Fruit fly (Drosophila melanogaster) whole organism, embryonic: Measurements from ENCODE around the gene CG43121.
A peak's percentile ranks its signal among the peaks of the same experiment; 100 is the strongest.

Experiments used
- Ada2b ChIP-seq: fragments of 200-800 bp; sonication (Bioruptor generic); IDR thresholded peaks from 2 replicates; pipeline ENCODE4 v1.3.6; 2022; ENCODE audit warnings: missing biosample characterization, missing genetic modification characterization
- Bdp1 ChIP-seq: fragments of 200-800 bp; sonication (Bioruptor generic); optimal IDR thresholded peaks from 3 replicates; lab custom pipeline; 2016; ENCODE audit warnings: missing biosample characterization, missing genetic modification characterization
- CG10366 ChIP-seq: fragments of 200-800 bp; sonication (Bioruptor generic); IDR thresholded peaks from 2 replicates; pipeline ENCODE4 v1.3.6; 2022; ENCODE audit warnings: missing biosample characterization, missing genetic modification characterization
- CG10431 ChIP-seq: fragments of 200-800 bp; sonication (Bioruptor generic); optimal IDR thresholded peaks from 3 replicates; lab custom pipeline; 2018; ENCODE audit warnings: missing biosample characterization, mild to moderate bottlenecking, missing genetic modification characterization
- CG11723 ChIP-seq: fragments of 200-800 bp; sonication (Bioruptor generic); optimal IDR thresholded peaks from 2 replicates; lab custom pipeline; 2017; ENCODE audit warnings: missing biosample characterization, mild to moderate bottlenecking, missing genetic modification characterization
- CG13775 ChIP-seq: fragments of 200-800 bp; sonication (Bioruptor generic); optimal IDR thresholded peaks from 3 replicates; lab custom pipeline; 2017; ENCODE audit warnings: missing biosample characterization, mild to moderate bottlenecking, missing genetic modification characterization
- CG14014 ChIP-seq: fragments of 200-800 bp; sonication (Bioruptor generic); IDR thresholded peaks from 2 replicates; pipeline ENCODE4 v1.3.6; 2022; ENCODE audit warnings: missing biosample characterization, missing genetic modification characterization
- CG15601 ChIP-seq: fragments of 200-800 bp; sonication (Bioruptor generic); optimal IDR thresholded peaks from 3 replicates; lab custom pipeline; 2019; ENCODE audit warnings: missing biosample characterization, mild to moderate bottlenecking, missing genetic modification characterization, moderate library complexity
- CG16779 ChIP-seq: fragments of 200-800 bp; sonication (Bioruptor generic); IDR thresholded peaks from 2 replicates; pipeline ENCODE4 v1.3.6; 2022; ENCODE audit warnings: missing biosample characterization, missing genetic modification characterization
- CG16863 ChIP-seq: fragments of 200-800 bp; sonication (Bioruptor generic); optimal IDR thresholded peaks from 3 replicates; lab custom pipeline; 2016; ENCODE audit warnings: missing biosample characterization, missing genetic modification characterization
- CG17385 ChIP-seq: fragments of 200-800 bp; sonication (Bioruptor generic); optimal IDR thresholded peaks from 3 replicates; lab custom pipeline; 2018; ENCODE audit warnings: missing biosample characterization, mild to moderate bottlenecking, missing genetic modification characterization
- CG17829 ChIP-seq: fragments of 200-800 bp; optimal IDR thresholded peaks from 2 replicates; lab custom pipeline; 2019; ENCODE audit warnings: missing biosample characterization, mild to moderate bottlenecking, missing genetic modification characterization, moderate library complexity
- CG18764 ChIP-seq: fragments of 200-800 bp; sonication (Bioruptor generic); optimal IDR thresholded peaks from 3 replicates; lab custom pipeline; 2016; ENCODE audit warnings: missing biosample characterization, missing genetic modification characterization
- CG30403 ChIP-seq: fragments of 200-800 bp; sonication (Bioruptor generic); optimal IDR thresholded peaks from 3 replicates; lab custom pipeline; 2016; ENCODE audit warnings: missing biosample characterization, missing genetic modification characterization
- CG33557 ChIP-seq: fragments of 200-800 bp; sonication (Bioruptor generic); optimal IDR thresholded peaks from 2 replicates; lab custom pipeline; 2019; ENCODE audit warnings: missing biosample characterization, mild to moderate bottlenecking, missing genetic modification characterization, moderate library complexity
- CG4404 ChIP-seq: fragments of 200-800 bp; sonication (Bioruptor generic); IDR thresholded peaks from 2 replicates; pipeline ENCODE4 v1.3.6; 2022; ENCODE audit warnings: missing biosample characterization, missing genetic modification characterization
- CG6175 ChIP-seq: fragments of 200-800 bp; sonication (Bioruptor generic); IDR thresholded peaks from 3 replicates; pipeline ENCODE4 v1.3.6; 2022; ENCODE audit warnings: missing biosample characterization, missing genetic modification characterization
- CG6854 ChIP-seq: fragments of 200-800 bp; sonication (Bioruptor generic); optimal IDR thresholded peaks from 3 replicates; lab custom pipeline; 2017; ENCODE audit warnings: missing biosample characterization, mild to moderate bottlenecking, missing genetic modification characterization
- CG7271 ChIP-seq: fragments of 200-800 bp; sonication (Bioruptor generic); optimal IDR thresholded peaks from 2 replicates; lab custom pipeline; 2018; ENCODE audit warnings: missing biosample characterization, mild to moderate bottlenecking, missing genetic modification characterization, moderate library complexity
- CG9215 ChIP-seq: fragments of 200-800 bp; sonication (Bioruptor generic); IDR thresholded peaks from 2 replicates; pipeline ENCODE4 v1.3.6; 2022; ENCODE audit warnings: missing biosample characterization, missing genetic modification characterization
- CG9727 ChIP-seq: fragments of 200-800 bp; sonication (Bioruptor generic); optimal IDR thresholded peaks from 3 replicates; lab custom pipeline; 2017; ENCODE audit warnings: missing biosample characterization, mild to moderate bottlenecking, missing genetic modification characterization
- CG9932 ChIP-seq: fragments of 200-800 bp; sonication (Bioruptor generic); IDR thresholded peaks from 2 replicates; pipeline ENCODE4 v1.3.6; 2022; ENCODE audit warnings: missing biosample characterization, missing genetic modification characterization
- CTCF ChIP-seq: fragments of 200-800 bp; sonication (Bioruptor generic); optimal IDR thresholded peaks from 2 replicates; lab custom pipeline; 2017; ENCODE audit warnings: missing biosample characterization, mild to moderate bottlenecking, missing genetic modification characterization, moderate library complexity
- Gsc ChIP-seq: fragments of 200-800 bp; sonication (Bioruptor generic); IDR thresholded peaks from 2 replicates; pipeline ENCODE4 v1.3.6; 2022; ENCODE audit warnings: missing biosample characterization, missing genetic modification characterization
- Hmx ChIP-seq: fragments of 200-800 bp; sonication (Bioruptor generic); optimal IDR thresholded peaks from 2 replicates; lab custom pipeline; 2016; ENCODE audit warnings: missing biosample characterization, missing genetic modification characterization
- Scr ChIP-seq: fragments of 200-800 bp; sonication (Bioruptor generic); IDR thresholded peaks from 2 replicates; pipeline ENCODE4 v1.3.6; 2022; ENCODE audit warnings: missing biosample characterization, missing genetic modification characterization; ENCODE audit not compliant: partially characterized antibody
- Sox102F ChIP-seq: fragments of 200-800 bp; sonication (Bioruptor generic); optimal IDR thresholded peaks from 2 replicates; lab custom pipeline; 2018; ENCODE audit warnings: missing biosample characterization, mild to moderate bottlenecking, missing genetic modification characterization, moderate library complexity
- Sry-δ ChIP-seq: fragments of 200-800 bp; sonication (Bioruptor generic); optimal IDR thresholded peaks from 2 replicates; lab custom pipeline; 2016; ENCODE audit warnings: missing biosample characterization, missing genetic modification characterization
- ab ChIP-seq: fragments of 200-800 bp; sonication (Bioruptor generic); optimal IDR thresholded peaks from 2 replicates; lab custom pipeline; 2016; ENCODE audit warnings: missing biosample characterization, missing genetic modification characterization
- abd-A ChIP-seq: fragments of 200-800 bp; sonication (Bioruptor generic); optimal IDR thresholded peaks from 3 replicates; lab custom pipeline; 2019; ENCODE audit warnings: missing biosample characterization, mild to moderate bottlenecking, missing genetic modification characterization, moderate library complexity
- ato ChIP-seq: fragments of 200-800 bp; sonication (Bioruptor generic); IDR thresholded peaks from 2 replicates; pipeline ENCODE4 v1.3.6; 2022; ENCODE audit warnings: missing biosample characterization, missing genetic modification characterization; ENCODE audit not compliant: partially characterized antibody
- bbx ChIP-seq: fragments of 200-800 bp; sonication (Bioruptor generic); IDR thresholded peaks from 2 replicates; pipeline ENCODE4 v1.3.6; 2022; ENCODE audit warnings: missing biosample characterization, missing genetic modification characterization; ENCODE audit not compliant: partially characterized antibody
- bcd ChIP-seq: fragments of 200-800 bp; sonication (Bioruptor generic); optimal IDR thresholded peaks from 2 replicates; lab custom pipeline; 2017; ENCODE audit warnings: missing biosample characterization, mild to moderate bottlenecking, missing genetic modification characterization
- bigmax ChIP-seq: fragments of 200-800 bp; sonication (Bioruptor generic); optimal IDR thresholded peaks from 2 replicates; lab custom pipeline; 2018; ENCODE audit warnings: missing biosample characterization, mild to moderate bottlenecking, missing genetic modification characterization
- cas ChIP-seq: fragments of 200-800 bp; sonication (Bioruptor generic); IDR thresholded peaks from 2 replicates; pipeline ENCODE4 v1.3.6; 2022; ENCODE audit warnings: missing biosample characterization, missing genetic modification characterization
- chm ChIP-seq: fragments of 200-800 bp; sonication (Bioruptor generic); IDR thresholded peaks from 2 replicates; pipeline ENCODE4 v1.3.6; 2022; ENCODE audit warnings: missing biosample characterization, missing genetic modification characterization
- gsb-n ChIP-seq: fragments of 200-800 bp; sonication (Bioruptor generic); optimal IDR thresholded peaks from 3 replicates; lab custom pipeline; 2018; ENCODE audit warnings: missing biosample characterization, mild to moderate bottlenecking, missing genetic modification characterization
- gt ChIP-seq: fragments of 200-800 bp; sonication (Bioruptor generic); IDR thresholded peaks from 2 replicates; pipeline ENCODE4 v1.3.6; 2022; ENCODE audit warnings: missing biosample characterization, missing genetic modification characterization
- hbn ChIP-seq: fragments of 200-800 bp; sonication (Bioruptor generic); IDR thresholded peaks from 2 replicates; pipeline ENCODE4 v1.3.6; 2022; ENCODE audit warnings: missing biosample characterization, missing genetic modification characterization; ENCODE audit not compliant: partially characterized antibody
- inv ChIP-seq: fragments of 200-800 bp; sonication (Bioruptor generic); IDR thresholded peaks from 2 replicates; pipeline ENCODE4 v1.3.6; 2022; ENCODE audit warnings: missing biosample characterization, missing genetic modification characterization; ENCODE audit not compliant: partially characterized antibody
- jumu ChIP-seq: fragments of 200-800 bp; sonication (Bioruptor generic); optimal IDR thresholded peaks from 3 replicates; lab custom pipeline; 2016; ENCODE audit warnings: missing biosample characterization, missing genetic modification characterization
- kni ChIP-seq: fragments of 200-800 bp; sonication (Bioruptor generic); optimal IDR thresholded peaks from 3 replicates; lab custom pipeline; 2017; ENCODE audit warnings: mild to moderate bottlenecking, missing biosample characterization, missing genetic modification reagents, missing genetic modification characterization
- oc ChIP-seq: fragments of 200-800 bp; sonication (Bioruptor generic); optimal IDR thresholded peaks from 2 replicates; lab custom pipeline; 2018; ENCODE audit warnings: missing biosample characterization, mild to moderate bottlenecking, missing genetic modification characterization, moderate library complexity
- row ChIP-seq: fragments of 200-800 bp; sonication (Bioruptor generic); IDR thresholded peaks from 3 replicates; pipeline ENCODE4 v1.3.6; 2022; ENCODE audit warnings: missing biosample characterization, missing genetic modification characterization
- seq ChIP-seq: fragments of 200-800 bp; sonication (Bioruptor generic); IDR thresholded peaks from 2 replicates; pipeline ENCODE4 v1.3.6; 2022; ENCODE audit warnings: missing biosample characterization, missing genetic modification characterization
- sisA ChIP-seq: fragments of 200-800 bp; sonication (Bioruptor generic); IDR thresholded peaks from 2 replicates; pipeline ENCODE4 v1.3.6; 2022; ENCODE audit warnings: missing biosample characterization, missing genetic modification characterization
- slp2 ChIP-seq: fragments of 200-800 bp; sonication (Bioruptor generic); optimal IDR thresholded peaks from 2 replicates; lab custom pipeline; 2016; ENCODE audit warnings: missing biosample characterization, missing genetic modification characterization
- unc-4 ChIP-seq: fragments of 200-800 bp; sonication (Bioruptor generic); IDR thresholded peaks from 2 replicates; pipeline ENCODE4 v1.3.6; 2022; ENCODE audit warnings: missing biosample characterization, missing genetic modification characterization; ENCODE audit not compliant: partially characterized antibody
- vvl ChIP-seq: fragments of 200-800 bp; sonication (Bioruptor generic); IDR thresholded peaks from 2 replicates; pipeline ENCODE4 v1.3.6; 2022; ENCODE audit warnings: missing biosample characterization, missing genetic modification characterization

CG43121 gene

dm6 chr3L:14631964-14632758 lies 40.1 kb downstream of the CG43121 start, which contains the start of the genes RecQ5 and dlp (continued):
- TF ChIP-seq CG10366 (GFP tag; lab: Robert Waterston, UW) (peak; percentile 76), bbx (GFP tag; lab: Robert Waterston, UW) (peak; percentile 98), Gsc (GFP tag; lab: Robert Waterston, UW) (no peak), CG18764 (GFP tag; lab: Kevin White, UChicago) (peak; percentile 69), CTCF (GFP tag; lab: Kevin White, UChicago) (no peak), CG6175 (GFP tag; lab: Robert Waterston, UW) (0 out of 3 replicates have a peak, but pooled peaks have one; percentile 20), Ada2b (GFP tag; lab: Robert Waterston, UW) (peak; percentile 74), Bdp1 (GFP tag; lab: Kevin White, UChicago) (no peak), bcd (GFP tag; lab: Kevin White, UChicago) (peak; percentile 58), CG9932 (GFP tag; lab: Robert Waterston, UW) (peak; percentile 94), CG7271 (tag; lab: Kevin White, UChicago) (peak; percentile 25), jumu (GFP tag; lab: Kevin White, UChicago) (peak; percentile 40), chm (GFP tag; lab: Robert Waterston, UW) (peak; percentile 96), gt (GFP tag; lab: Robert Waterston, UW) (no peak), vvl (peak; percentile 84), Scr (GFP tag; lab: Robert Waterston, UW) (peak; percentile 81), CG16863 (GFP tag; lab: Kevin White, UChicago) (peak; percentile 67), CG17829 (tag; lab: Kevin White, UChicago) (peak; percentile 77), CG17385 (GFP tag; lab: Kevin White, UChicago) (peak; percentile 71), bigmax (GFP tag; lab: Kevin White, UChicago) (no peak), CG9727 (GFP tag; lab: Kevin White, UChicago) (peak; percentile 89)

- TF ChIP-seq inv (GFP tag; lab: Robert Waterston, UW): no peak
- TF ChIP-seq ab (GFP tag; lab: Kevin White, UChicago): no peak
- TF ChIP-seq Sry-δ (GFP tag; lab: Kevin White, UChicago): no peak
- TF ChIP-seq kni (GFP tag; lab: Kevin White, UChicago): peak; percentile 94
- TF ChIP-seq cas: no peak
- TF ChIP-seq CG30403 (GFP tag; lab: Kevin White, UChicago): no peak
- TF ChIP-seq ato (GFP tag; lab: Robert Waterston, UW): no peak
- TF ChIP-seq unc-4 (GFP tag; lab: Robert Waterston, UW): no peak
- peak; percentile 55 for TF ChIP-seq CG15601 (tag; lab: Kevin White, UChicago)
- TF ChIP-seq Hmx (GFP tag; lab: Kevin White, UChicago): no peak
- TF ChIP-seq CG11723 (GFP tag; lab: Kevin White, UChicago): no peak
- no peak for TF ChIP-seq CG6854 (GFP tag; lab: Kevin White, UChicago)
- TF ChIP-seq seq: peak; percentile 30; the same call in 1 of the 2 replicates
- TF ChIP-seq Sox102F (GFP tag; lab: Kevin White, UChicago): no peak
- no peak for TF ChIP-seq sisA
- TF ChIP-seq CG10431 (GFP tag; lab: Kevin White, UChicago): peak; percentile 17
- TF ChIP-seq CG14014 (GFP tag; lab: Robert Waterston, UW): no peak
- TF ChIP-seq slp2 (GFP tag; lab: Kevin White, UChicago): no peak
- peak; percentile 37 for TF ChIP-seq oc (tag; lab: Kevin White, UChicago)
- TF ChIP-seq gsb-n (tag; lab: Kevin White, UChicago): peak; percentile 48
- TF ChIP-seq CG16779 (GFP tag; lab: Robert Waterston, UW): no peak
- no peak for TF ChIP-seq hbn (GFP tag; lab: Robert Waterston, UW)
- no peak for TF ChIP-seq CG13775 (GFP tag; lab: Kevin White, UChicago)
- TF ChIP-seq vvl: peak; percentile 46; the same call in 1 of the 2 replicates
- no peak for TF ChIP-seq CG9215
- TF ChIP-seq CG33557 (GFP tag; lab: Kevin White, UChicago): peak; percentile 44
- TF ChIP-seq abd-A: peak; percentile 97
- TF ChIP-seq CG4404 (GFP tag; lab: Robert Waterston, UW): no peak
- no peak for TF ChIP-seq row (GFP tag; lab: Robert Waterston, UW)
Observed at dm6 chr3L:14625568-14625996, 46.7 kb downstream of the CG43121 start.
